Worm (Caenorhabditis elegans) whole organism, L3 larva: ENCODE data around the gene srj-49.

ENCODE experiments used
- ama-1 ChIP-seq: fragments of 150-350 bp; optimal IDR thresholded peaks from 2 replicates; lab custom pipeline; 2018
- jun-1 ChIP-seq: fragments of 150-350 bp; optimal IDR thresholded peaks from 2 replicates; lab custom pipeline; 2014; ENCODE audit warnings: missing biosample characterization, missing genetic modification reagents, missing genetic modification characterization
- nhr-28 ChIP-seq: fragments of 150-350 bp; optimal IDR thresholded peaks from 2 replicates; lab custom pipeline; 2014; ENCODE audit warnings: missing biosample characterization, missing genetic modification characterization
- nhr-76 ChIP-seq: fragments of 150-350 bp; sonication (generic microtip); optimal IDR thresholded peaks from 5 replicates; lab custom pipeline; 2014; ENCODE audit warnings: missing biosample characterization, missing genetic modification characterization
- skn-1 ChIP-seq: fragments of 150-350 bp; optimal IDR thresholded peaks from 2 replicates; lab custom pipeline; 2014; ENCODE audit warnings: missing biosample characterization, missing genetic modification characterization
- unc-62 ChIP-seq: fragments of 150-350 bp; sonication (generic microtip); optimal IDR thresholded peaks from 4 replicates; lab custom pipeline; 2014; ENCODE audit warnings: missing biosample characterization, missing genetic modification reagents, missing genetic modification characterization

DNA sequence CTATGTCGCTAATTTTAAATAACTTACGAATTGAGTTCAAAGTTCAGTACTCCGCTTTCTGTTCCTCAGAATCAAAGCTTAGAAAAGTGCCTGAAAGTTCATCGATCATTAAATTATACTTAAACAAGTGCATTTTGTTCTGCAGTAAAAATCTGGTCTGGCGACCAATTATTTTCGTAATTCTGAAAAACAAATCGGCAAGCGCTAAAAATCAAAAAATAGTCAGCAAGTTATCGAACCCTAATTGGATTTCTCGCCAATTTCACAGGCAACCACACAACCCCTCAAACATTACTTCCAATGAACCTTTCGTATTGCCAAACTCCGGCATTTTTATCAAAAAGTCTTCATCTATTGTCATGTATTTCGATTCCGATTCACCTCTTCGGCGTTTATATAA, 14.9 kb upstream of the srj-49 start, which contains the start of gene srh-272:
- TF ChIP-seq ama-1 (no peak), unc-62 (GFP tag; lab: Kevin White, UChicago) (no peak), nhr-28 (tag; lab: Kevin White, UChicago) (no peak), skn-1 (no peak), jun-1 (no peak), nhr-76 (tag; lab: Kevin White, UChicago) (no peak)
